Fruit fly (Drosophila melanogaster): ENCODE measurements around the gene CG7896.

dm6 chr3R:30021009-30021408 lies 37.8 kb downstream of the CG7896 start:
- TF ChIP-seq psq (optimal IDR thresholded peaks at IDR 0.05) (no peak), h (optimal IDR thresholded peaks at IDR 0.05) (no peak), Sin3A (optimal IDR thresholded peaks at IDR 0.05) (no peak), insv (optimal IDR thresholded peaks at IDR 0.05) (no peak), ttk (optimal IDR thresholded peaks at IDR 0.05) (no peak), Myc (optimal IDR thresholded peaks at IDR 0.05) (no peak)
